Fruit fly (Drosophila melanogaster): ENCODE measurements around the gene Sema1a.

Gene Sema1a

DNA sequence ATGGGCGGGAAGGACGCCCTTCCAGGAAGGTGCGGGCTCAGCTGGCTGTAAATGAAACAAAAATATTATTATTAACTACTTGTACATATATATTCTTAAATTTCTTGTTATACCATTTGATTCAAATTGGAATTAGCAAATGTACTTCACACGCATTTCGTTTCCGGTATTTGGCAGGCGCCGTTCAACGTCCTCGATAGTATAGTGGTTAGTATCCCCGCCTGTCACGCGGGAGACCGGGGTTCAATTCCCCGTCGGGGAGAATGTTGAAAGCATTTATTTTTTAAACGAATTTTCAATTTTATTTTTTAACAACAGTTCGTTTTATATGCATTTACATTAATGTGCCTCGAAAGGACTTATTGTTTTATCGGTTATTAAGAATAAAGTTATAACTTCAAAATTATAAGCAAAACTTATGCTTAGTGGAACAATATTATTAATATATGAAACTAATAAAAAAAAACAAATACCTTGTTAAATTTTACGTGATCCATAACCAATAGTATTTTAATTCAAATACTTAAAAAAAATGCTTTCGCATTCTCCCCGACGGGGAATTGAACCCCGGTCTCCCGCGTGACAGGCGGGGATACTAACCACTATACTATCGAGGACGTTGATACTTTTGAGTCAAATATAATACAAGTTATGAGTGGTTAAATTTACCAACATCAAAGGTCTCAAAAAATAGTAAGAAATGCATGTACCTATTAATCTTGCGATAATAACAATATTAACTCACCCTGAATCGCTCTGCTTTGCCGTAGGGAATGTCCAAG lies 141.5 kb downstream of the Sema1a start (continued):
- TF ChIP-seq ac (GFP tag; optimal IDR thresholded peaks at IDR 0.05) (no peak), bbx (GFP tag; IDR thresholded peaks at IDR 0.05; ENCODE audit: partially characterized antibody) (peak; percentile 79), CG6791 (GFP tag; IDR thresholded peaks at IDR 0.05; ENCODE audit: partially characterized antibody) (peak; percentile 92), CG9437 (GFP tag; optimal IDR thresholded peaks at IDR 0.05) (no peak), ken (GFP tag; IDR thresholded peaks at IDR 0.05) (no peak), Lhr (GFP tag; optimal IDR thresholded peaks at IDR 0.05) (no peak), bsh (GFP tag; optimal IDR thresholded peaks at IDR 0.05) (no peak), CoRest (tag; optimal IDR thresholded peaks at IDR 0.05) (no peak), CG9797 (GFP tag; optimal IDR thresholded peaks at IDR 0.05) (no peak), CG1233 (GFP tag; optimal IDR thresholded peaks at IDR 0.05) (no peak), lilli (GFP tag; optimal IDR thresholded peaks at IDR 0.05) (no peak), Atf-2 (GFP tag; optimal IDR thresholded peaks at IDR 0.05) (no peak), Doc3 (GFP tag; IDR thresholded peaks at IDR 0.05; ENCODE audit: partially characterized antibody) (no peak), CG2116 (GFP tag; optimal IDR thresholded peaks at IDR 0.05) (no peak), CG7556 (GFP tag; optimal IDR thresholded peaks at IDR 0.05) (no peak), Blimp-1 (GFP tag; optimal IDR thresholded peaks at IDR 0.05) (no peak), CG33557 (GFP tag; optimal IDR thresholded peaks at IDR 0.05) (no peak), schlank (tag; optimal IDR thresholded peaks at IDR 0.05) (no peak), GATAe (GFP tag; conservative IDR thresholded peaks at IDR 0.05) (no peak), Trl (optimal IDR thresholded peaks at IDR 0.05) (no peak), Trl (GFP tag; optimal IDR thresholded peaks at IDR 0.05) (no peak), row (GFP tag; IDR thresholded peaks at IDR 0.05) (no peak), CG2678 (tag; optimal IDR thresholded peaks at IDR 0.05) (no peak), CG15696 (tag; optimal IDR thresholded peaks at IDR 0.05) (no peak), CG1602 (GFP tag; optimal IDR thresholded peaks at IDR 0.05) (no peak), CG16813 (GFP tag; IDR thresholded peaks at IDR 0.05; ENCODE audit: partially characterized antibody) (peak; percentile 87), sisA (GFP tag; IDR thresholded peaks at IDR 0.05) (no peak), croc (GFP tag; conservative IDR thresholded peaks at IDR 0.05) (no peak), MTF-1 (GFP tag; optimal IDR thresholded peaks at IDR 0.05; ENCODE audit: borderline replicate concordance) (no peak), CG2120 (GFP tag; optimal IDR thresholded peaks at IDR 0.05) (no peak), CG4328 (GFP tag; optimal IDR thresholded peaks at IDR 0.05) (no peak), oc (tag; optimal IDR thresholded peaks at IDR 0.05) (no peak), Ets65A (GFP tag) (no peak), CG10654 (GFP tag; optimal IDR thresholded peaks at IDR 0.05) (no peak), psq (GFP tag; optimal IDR thresholded peaks at IDR 0.05) (no peak), CG8089 (GFP tag; optimal IDR thresholded peaks at IDR 0.05) (no peak), CG2889 (GFP tag; IDR thresholded peaks at IDR 0.05) (no peak), CG30431 (GFP tag; optimal IDR thresholded peaks at IDR 0.05) (no peak), tin (GFP tag; optimal IDR thresholded peaks at IDR 0.05) (no peak), rib (GFP tag; IDR thresholded peaks at IDR 0.05) (no peak), nerfin-2 (GFP tag; IDR thresholded peaks at IDR 0.05; ENCODE audit: partially characterized antibody) (peak; percentile 85), CG12236 (GFP tag; optimal IDR thresholded peaks at IDR 0.05) (no peak), pnt (GFP tag; optimal IDR thresholded peaks at IDR 0.05) (no peak), CG5953 (GFP tag; IDR thresholded peaks at IDR 0.05) (no peak), pzg (GFP tag; optimal IDR thresholded peaks at IDR 0.05) (no peak), CG11093 (GFP tag; IDR thresholded peaks at IDR 0.05) (no peak), lmd (GFP tag; IDR thresholded peaks at IDR 0.05) (no peak), CG11085 (GFP tag; IDR thresholded peaks at IDR 0.05) (no peak), H15 (GFP tag; IDR thresholded peaks at IDR 0.05) (no peak), hbn (GFP tag; IDR thresholded peaks at IDR 0.05; ENCODE audit: partially characterized antibody) (0 out of 2 replicates have a peak, but pooled peaks have one; percentile 36)

Measured in whole organism, embryonic.